Fruit fly (Drosophila melanogaster) whole organism, embryonic: ENCODE measurements around the gene CG11350.
A peak's percentile ranks its signal among the peaks of the same experiment; 100 is the strongest.

Experiments
- Aef1 ChIP-seq: fragments of 200-800 bp; sonication (Bioruptor generic); IDR thresholded peaks from 3 replicates; pipeline ENCODE4 v1.3.6; 2022; ENCODE audit warnings: missing biosample characterization, missing genetic modification characterization
- Atf6 ChIP-seq: fragments of 200-800 bp; sonication (Bioruptor generic); IDR thresholded peaks from 2 replicates; pipeline ENCODE4 v1.3.6; 2022; ENCODE audit warnings: missing biosample characterization, missing genetic modification characterization
- B-H1 ChIP-seq: fragments of 200-800 bp; sonication (Bioruptor generic); IDR thresholded peaks from 3 replicates; pipeline ENCODE4 v1.3.6; 2022; ENCODE audit warnings: missing biosample characterization, missing genetic modification characterization
- Blimp-1 ChIP-seq: fragments of 200-800 bp; sonication (Bioruptor generic); optimal IDR thresholded peaks from 3 replicates; lab custom pipeline; 2018; ENCODE audit warnings: missing biosample characterization, missing genetic modification characterization, mild to moderate bottlenecking, moderate library complexity, missing genetic modification reagents
- CG15696 ChIP-seq: fragments of 200-800 bp; sonication (Bioruptor generic); optimal IDR thresholded peaks from 2 replicates; lab custom pipeline; 2019; ENCODE audit warnings: missing biosample characterization, mild to moderate bottlenecking, missing genetic modification characterization, moderate library complexity
- CG16779 ChIP-seq: fragments of 200-800 bp; sonication (Bioruptor generic); IDR thresholded peaks from 2 replicates; pipeline ENCODE4 v1.3.6; 2022; ENCODE audit warnings: missing biosample characterization, missing genetic modification characterization
- CG16813 ChIP-seq: fragments of 200-800 bp; sonication (Bioruptor generic); IDR thresholded peaks from 3 replicates; pipeline ENCODE4 v1.3.6; 2022; ENCODE audit warnings: missing biosample characterization, missing genetic modification characterization; ENCODE audit not compliant: partially characterized antibody
- CG17328 ChIP-seq: fragments of 200-800 bp; sonication (Bioruptor generic); IDR thresholded peaks from 2 replicates; pipeline ENCODE4 v1.3.6; 2022; ENCODE audit warnings: missing biosample characterization, missing genetic modification characterization
- CG2199 ChIP-seq: fragments of 200-800 bp; sonication (Bioruptor generic); IDR thresholded peaks from 3 replicates; pipeline ENCODE4 v1.3.6; 2022; ENCODE audit warnings: missing biosample characterization, missing genetic modification characterization
- CG3838 ChIP-seq: fragments of 200-800 bp; sonication (Bioruptor generic); optimal IDR thresholded peaks from 3 replicates; lab custom pipeline; 2016; ENCODE audit warnings: missing biosample characterization, missing genetic modification characterization
- CG6654 ChIP-seq: fragments of 200-800 bp; sonication (Bioruptor generic); optimal IDR thresholded peaks from 2 replicates; lab custom pipeline; 2017; ENCODE audit warnings: missing biosample characterization, mild to moderate bottlenecking, missing genetic modification characterization
- CG6765 ChIP-seq: fragments of 200-800 bp; sonication (Bioruptor generic); optimal IDR thresholded peaks from 3 replicates; lab custom pipeline; 2017; ENCODE audit warnings: missing biosample characterization, mild to moderate bottlenecking, missing genetic modification characterization
- CG7839 ChIP-seq: fragments of 200-800 bp; sonication (Bioruptor generic); optimal IDR thresholded peaks from 3 replicates; lab custom pipeline; 2018; ENCODE audit warnings: missing biosample characterization, mild to moderate bottlenecking, missing genetic modification characterization, moderate library complexity
- CG9817 ChIP-seq: fragments of 200-800 bp; sonication (Bioruptor generic); optimal IDR thresholded peaks from 2 replicates; lab custom pipeline; 2018; ENCODE audit warnings: missing biosample characterization, mild to moderate bottlenecking, missing genetic modification characterization, moderate library complexity
- CG9876 ChIP-seq: fragments of 200-800 bp; sonication (Bioruptor generic); optimal IDR thresholded peaks from 2 replicates; lab custom pipeline; 2016; ENCODE audit warnings: missing biosample characterization, missing genetic modification characterization
- CoRest ChIP-seq: fragments of 200-800 bp; sonication (Bioruptor generic); optimal IDR thresholded peaks from 3 replicates; lab custom pipeline; 2018; ENCODE audit warnings: missing biosample characterization, mild to moderate bottlenecking, missing genetic modification characterization, moderate library complexity
- Dbx ChIP-seq: fragments of 200-800 bp; sonication (Bioruptor generic); IDR thresholded peaks from 3 replicates; pipeline ENCODE4 v1.3.6; 2022; ENCODE audit warnings: missing biosample characterization, missing genetic modification characterization
- Elba2 ChIP-seq: fragments of 200-800 bp; sonication (Bioruptor generic); optimal IDR thresholded peaks from 3 replicates; lab custom pipeline; 2016; ENCODE audit warnings: missing biosample characterization, missing genetic modification characterization
- Fer2 ChIP-seq: fragments of 200-800 bp; sonication (Bioruptor generic); optimal IDR thresholded peaks from 2 replicates; lab custom pipeline; 2018; ENCODE audit warnings: missing biosample characterization, mild to moderate bottlenecking, missing genetic modification characterization, moderate library complexity
- Gug ChIP-seq: fragments of 200-800 bp; sonication (Bioruptor generic); IDR thresholded peaks from 4 replicates; pipeline ENCODE4 v1.3.6; 2022; ENCODE audit warnings: missing biosample characterization, missing genetic modification characterization
- Kr ChIP-seq: fragments of 200-800 bp; sonication (Bioruptor generic); optimal IDR thresholded peaks from 2 replicates; lab custom pipeline; 2017; ENCODE audit warnings: missing biosample characterization, mild to moderate bottlenecking, missing genetic modification characterization
- Lhr ChIP-seq: fragments of 200-800 bp; sonication (Bioruptor generic); optimal IDR thresholded peaks from 3 replicates; lab custom pipeline; 2017; ENCODE audit warnings: mild to moderate bottlenecking, missing biosample characterization, missing genetic modification reagents, missing genetic modification characterization
- Lpt ChIP-seq: fragments of >200 bp; optimal IDR thresholded peaks from 2 replicates; lab custom pipeline; 2018; ENCODE audit warnings: missing biosample characterization, missing genetic modification characterization
- Nf-YC ChIP-seq: fragments of 200-800 bp; optimal IDR thresholded peaks from 3 replicates; lab custom pipeline; 2019; ENCODE audit warnings: missing biosample characterization, mild to moderate bottlenecking, missing genetic modification characterization, moderate library complexity
- PHDP ChIP-seq: fragments of 200-800 bp; sonication (Bioruptor generic); optimal IDR thresholded peaks from 3 replicates; lab custom pipeline; 2018; ENCODE audit warnings: missing biosample characterization, mild to moderate bottlenecking, missing genetic modification characterization, moderate library complexity
- Poxn ChIP-seq: fragments of 200-800 bp; sonication (Bioruptor generic); IDR thresholded peaks from 2 replicates; pipeline ENCODE4 v1.3.6; 2022; ENCODE audit warnings: missing biosample characterization, missing genetic modification characterization
- Six4 ChIP-seq: fragments of 200-800 bp; sonication (Bioruptor generic); optimal IDR thresholded peaks from 2 replicates; lab custom pipeline; 2016; ENCODE audit warnings: missing biosample characterization, missing genetic modification characterization
- Sox102F ChIP-seq: fragments of 200-800 bp; sonication (Bioruptor generic); optimal IDR thresholded peaks from 2 replicates; lab custom pipeline; 2018; ENCODE audit warnings: missing biosample characterization, mild to moderate bottlenecking, missing genetic modification characterization, moderate library complexity
- Ssrp ChIP-seq: fragments of 200-800 bp; sonication (Bioruptor generic); optimal IDR thresholded peaks from 2 replicates; lab custom pipeline; 2018; ENCODE audit warnings: missing biosample characterization, mild to moderate bottlenecking, missing genetic modification characterization, moderate library complexity
- amos ChIP-seq: fragments of 200-800 bp; sonication (Bioruptor generic); IDR thresholded peaks from 2 replicates; pipeline ENCODE4 v1.3.6; 2022; ENCODE audit warnings: missing biosample characterization, missing genetic modification characterization; ENCODE audit not compliant: partially characterized antibody
- corto ChIP-seq: fragments of 200-800 bp; sonication (Bioruptor generic); optimal IDR thresholded peaks from 2 replicates; lab custom pipeline; 2016; ENCODE audit warnings: missing biosample characterization, mild to moderate bottlenecking, missing genetic modification characterization, moderate library complexity
- dan ChIP-seq: fragments of 200-800 bp; sonication (Bioruptor generic); IDR thresholded peaks from 2 replicates; pipeline ENCODE4 v1.3.6; 2022; ENCODE audit warnings: missing biosample characterization, missing genetic modification characterization
- fd3F ChIP-seq: fragments of 200-800 bp; sonication (Bioruptor generic); optimal IDR thresholded peaks from 2 replicates; lab custom pipeline; 2018; ENCODE audit warnings: missing biosample characterization, mild to moderate bottlenecking, missing genetic modification characterization, moderate library complexity
- gfzf ChIP-seq: fragments of 200-800 bp; sonication (Bioruptor generic); optimal IDR thresholded peaks from 2 replicates; lab custom pipeline; 2016; ENCODE audit warnings: missing biosample characterization, mild to moderate bottlenecking, missing genetic modification characterization, moderate library complexity
- gsb-n ChIP-seq: fragments of 200-800 bp; sonication (Bioruptor generic); optimal IDR thresholded peaks from 3 replicates; lab custom pipeline; 2018; ENCODE audit warnings: missing biosample characterization, mild to moderate bottlenecking, missing genetic modification characterization
- hbn ChIP-seq: fragments of 200-800 bp; sonication (Bioruptor generic); IDR thresholded peaks from 2 replicates; pipeline ENCODE4 v1.3.6; 2022; ENCODE audit warnings: missing biosample characterization, missing genetic modification characterization; ENCODE audit not compliant: partially characterized antibody
- inv ChIP-seq: fragments of 200-800 bp; sonication (Bioruptor generic); IDR thresholded peaks from 2 replicates; pipeline ENCODE4 v1.3.6; 2022; ENCODE audit warnings: missing biosample characterization, missing genetic modification characterization; ENCODE audit not compliant: partially characterized antibody
- jigr1 ChIP-seq: fragments of 200-800 bp; sonication (Bioruptor generic); IDR thresholded peaks from 3 replicates; pipeline ENCODE4 v1.3.6; 2022; ENCODE audit warnings: missing biosample characterization, missing genetic modification characterization
- kah ChIP-seq: fragments of 200-800 bp; sonication (Bioruptor generic); optimal IDR thresholded peaks from 2 replicates; lab custom pipeline; 2018; ENCODE audit warnings: missing biosample characterization, mild to moderate bottlenecking, missing genetic modification characterization
- ken ChIP-seq: fragments of 200-800 bp; sonication (Bioruptor generic); IDR thresholded peaks from 3 replicates; pipeline ENCODE4 v1.3.6; 2022; ENCODE audit warnings: missing biosample characterization, missing genetic modification characterization
- kni ChIP-seq: fragments of 200-800 bp; sonication (Bioruptor generic); optimal IDR thresholded peaks from 3 replicates; lab custom pipeline; 2017; ENCODE audit warnings: mild to moderate bottlenecking, missing biosample characterization, missing genetic modification reagents, missing genetic modification characterization
- luna ChIP-seq: fragments of 200-800 bp; sonication (Bioruptor generic); optimal IDR thresholded peaks from 2 replicates; lab custom pipeline; 2016; ENCODE audit warnings: missing biosample characterization, missing genetic modification characterization
- mam ChIP-seq: fragments of 200-800 bp; sonication (Bioruptor generic); optimal IDR thresholded peaks from 3 replicates; lab custom pipeline; 2016; ENCODE audit warnings: missing biosample characterization, missing genetic modification characterization
- odd ChIP-seq: fragments of 200-800 bp; sonication (Bioruptor generic); optimal IDR thresholded peaks from 2 replicates; lab custom pipeline; 2017; ENCODE audit warnings: missing biosample characterization, mild to moderate bottlenecking, missing genetic modification characterization
- pan ChIP-seq, 4 experiments: fragments of >200 bp in 3 of 4; fragments of 200-800 bp in 1 of 4; sonication (Bioruptor generic) in 1 of 4; optimal IDR thresholded peaks in 3 of 4; IDR thresholded peaks in 1 of 4; 2 replicates each; pipeline versions ENCODE4 v1.3.6 to Lab custom; 2017 to 2022; ENCODE audit warnings: missing biosample characterization in 2 of 4, missing genetic modification characterization in 2 of 4, mixed read lengths in 1 of 4
- scrt ChIP-seq: fragments of 200-800 bp; sonication (Bioruptor generic); optimal IDR thresholded peaks from 2 replicates; lab custom pipeline; 2018; ENCODE audit warnings: missing biosample characterization, mild to moderate bottlenecking, missing genetic modification characterization, moderate library complexity
- sens-2 ChIP-seq: fragments of 200-800 bp; sonication (Bioruptor generic); IDR thresholded peaks from 2 replicates; pipeline ENCODE4 v1.3.6; 2022; ENCODE audit warnings: missing biosample characterization, missing genetic modification characterization
- slou ChIP-seq: fragments of 200-800 bp; sonication (Bioruptor generic); optimal IDR thresholded peaks from 3 replicates; lab custom pipeline; 2016; ENCODE audit warnings: missing biosample characterization, missing genetic modification characterization
- so ChIP-seq: fragments of 200-800 bp; sonication (Bioruptor generic); IDR thresholded peaks from 3 replicates; pipeline ENCODE4 v1.3.6; 2022; ENCODE audit warnings: missing biosample characterization, missing genetic modification characterization
- tap ChIP-seq: fragments of 200-800 bp; optimal IDR thresholded peaks from 3 replicates; lab custom pipeline; 2019; ENCODE audit warnings: missing biosample characterization, mild to moderate bottlenecking, missing genetic modification characterization, moderate library complexity
- ttk ChIP-seq: fragments of 200-800 bp; sonication (Bioruptor generic); IDR thresholded peaks from 2 replicates; pipeline ENCODE4 v2.1.2; 2022; ENCODE audit warnings: missing biosample characterization, missing genetic modification characterization

The CG11350 gene

dm6 chr3L:4508926-4509457 lies 26.4 kb downstream of the CG11350 start (continued):
- no peak for TF ChIP-seq kah (GFP tag; lab: Kevin White, UChicago)
- TF ChIP-seq kni, result no peak
- no peak for TF ChIP-seq pan (optimal IDR thresholded peaks at IDR 0.05; lab: Kevin White, UChicago)
- no peak for TF ChIP-seq pan (GFP tag; optimal IDR thresholded peaks at IDR 0.05 in 1 of 2, IDR thresholded peaks at IDR 0.05 in 1 of 2)
- peak; percentile 22 for TF ChIP-seq CG7839 (tag; lab: Kevin White, UChicago)
- TF ChIP-seq sens-2 (GFP tag; lab: Robert Waterston, UW), result no peak
- no peak for TF ChIP-seq Elba2 (GFP tag; lab: Kevin White, UChicago)
- no peak for TF ChIP-seq luna (GFP tag; lab: Kevin White, UChicago)
- TF ChIP-seq Six4 (GFP tag; lab: Kevin White, UChicago), result no peak
- TF ChIP-seq CG9817 (tag; lab: Kevin White, UChicago), result no peak
- TF ChIP-seq mam (GFP tag; lab: Kevin White, UChicago), result no peak
- TF ChIP-seq Nf-YC (tag; lab: Kevin White, UChicago), result no peak
- no peak for TF ChIP-seq hbn (GFP tag; lab: Robert Waterston, UW)
- no peak for TF ChIP-seq ttk (GFP tag; lab: Robert Waterston, UW)
- no peak for TF ChIP-seq CG2199 (GFP tag; lab: Robert Waterston, UW)
- TF ChIP-seq PHDP, result no peak
- no peak for TF ChIP-seq slou
- TF ChIP-seq Aef1 (GFP tag; lab: Robert Waterston, UW), result no peak
- no peak for TF ChIP-seq CG9876 (GFP tag; lab: Kevin White, UChicago)
- TF ChIP-seq CG3838 (GFP tag; lab: Kevin White, UChicago), result no peak
- TF ChIP-seq Lpt (GFP tag; lab: Kevin White, UChicago), result no peak
- TF ChIP-seq CG6654, result no peak
- TF ChIP-seq jigr1 (GFP tag; lab: Robert Waterston, UW), result no peak
- no peak for TF ChIP-seq Poxn (GFP tag; lab: Robert Waterston, UW)
- TF ChIP-seq Lhr (GFP tag; lab: Kevin White, UChicago), result no peak
- no peak for TF ChIP-seq scrt (GFP tag; lab: Kevin White, UChicago)
- TF ChIP-seq odd, result no peak
- no peak for TF ChIP-seq tap
- TF ChIP-seq gsb-n, result no peak
- no peak for TF ChIP-seq amos (GFP tag; lab: Robert Waterston, UW)
- TF ChIP-seq CG16779 (GFP tag; lab: Robert Waterston, UW), result no peak
- peak; percentile 64 for TF ChIP-seq Sox102F (GFP tag; lab: Kevin White, UChicago)
- TF ChIP-seq corto (GFP tag; lab: Kevin White, UChicago), result no peak
- TF ChIP-seq dan (GFP tag; lab: Robert Waterston, UW), result no peak
- TF ChIP-seq Atf6 (GFP tag; lab: Robert Waterston, UW), result no peak
- peak; percentile 6 for TF ChIP-seq fd3F (GFP tag; lab: Kevin White, UChicago)
- TF ChIP-seq gfzf (GFP tag; lab: Kevin White, UChicago), result no peak
- no peak for TF ChIP-seq so (GFP tag; lab: Robert Waterston, UW)
- TF ChIP-seq Dbx (GFP tag; lab: Robert Waterston, UW), result no peak
- TF ChIP-seq B-H1 (GFP tag; lab: Robert Waterston, UW), result no peak
- no peak for TF ChIP-seq inv (GFP tag; lab: Robert Waterston, UW)
- no peak for TF ChIP-seq ken (GFP tag; lab: Robert Waterston, UW)
- TF ChIP-seq Blimp-1, result peak; percentile 52
- TF ChIP-seq CG6765, result no peak
- no peak for TF ChIP-seq CG17328 (GFP tag; lab: Robert Waterston, UW)
- no peak for TF ChIP-seq Fer2
- TF ChIP-seq CG16813 (GFP tag; lab: Robert Waterston, UW), result no peak
- no peak for TF ChIP-seq Gug (GFP tag; lab: Robert Waterston, UW)
- no peak for TF ChIP-seq Kr (GFP tag; lab: Kevin White, UChicago)
- TF ChIP-seq CG15696 (tag; lab: Kevin White, UChicago), result no peak
- TF ChIP-seq CoRest (tag; lab: Kevin White, UChicago), result peak; percentile 40
- TF ChIP-seq Ssrp (tag; lab: Kevin White, UChicago), result no peak
